Worm (Caenorhabditis elegans): ENCODE data around the gene lyst-1.

lyst-1 gene

DNA sequence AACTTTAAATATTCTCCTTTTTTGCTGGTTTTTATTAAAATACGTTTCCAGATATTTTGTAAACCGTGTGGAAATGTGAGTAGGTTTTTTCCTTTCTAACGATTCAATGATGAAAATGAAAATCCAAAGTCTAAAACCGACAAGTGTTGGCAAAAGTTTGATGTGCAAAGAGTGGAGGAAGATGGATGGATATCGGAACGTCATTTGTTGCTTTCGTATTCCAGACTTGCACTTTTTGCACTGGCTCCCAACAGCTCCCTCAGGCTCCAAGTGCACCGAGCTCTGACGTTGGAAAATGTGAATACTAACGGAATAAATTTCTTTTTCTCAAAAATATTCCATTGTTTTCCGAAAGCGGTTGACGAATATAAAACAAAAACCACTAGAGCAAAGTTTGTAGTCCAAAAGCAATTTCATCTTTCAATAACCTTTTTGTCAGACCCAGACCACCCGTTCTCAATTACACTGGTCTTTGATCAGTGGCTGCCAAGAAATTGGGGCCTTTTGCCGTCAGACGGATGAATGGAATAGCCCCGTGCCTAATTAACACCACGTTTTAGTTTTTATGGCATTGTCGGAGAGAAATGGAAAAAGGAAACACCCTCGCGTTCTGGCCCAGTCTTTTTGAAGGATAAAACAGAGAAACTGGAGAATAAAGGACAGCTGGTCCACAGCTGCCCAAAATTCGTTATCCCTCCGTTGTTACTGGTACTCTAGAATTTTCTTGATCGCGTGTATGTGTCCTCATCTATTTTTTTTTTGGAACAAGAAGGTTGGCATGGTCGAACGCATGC is 41.9 kb upstream of the lyst-1 start:
- TF ChIP-seq egl-5 (tag; optimal IDR thresholded peaks at IDR 0.05) = peak; percentile 58
- peak; percentile 43 for TF ChIP-seq lin-39 (tag; optimal IDR thresholded peaks at IDR 0.05)
- no peak for TF ChIP-seq ztf-4 (tag; optimal IDR thresholded peaks at IDR 0.05)
- no peak for TF ChIP-seq nfya-1 (tag; optimal IDR thresholded peaks at IDR 0.05; ENCODE audit: insufficient read depth)
- peak; percentile 48 for TF ChIP-seq unc-62 (GFP tag; optimal IDR thresholded peaks at IDR 0.05)

DNA sequence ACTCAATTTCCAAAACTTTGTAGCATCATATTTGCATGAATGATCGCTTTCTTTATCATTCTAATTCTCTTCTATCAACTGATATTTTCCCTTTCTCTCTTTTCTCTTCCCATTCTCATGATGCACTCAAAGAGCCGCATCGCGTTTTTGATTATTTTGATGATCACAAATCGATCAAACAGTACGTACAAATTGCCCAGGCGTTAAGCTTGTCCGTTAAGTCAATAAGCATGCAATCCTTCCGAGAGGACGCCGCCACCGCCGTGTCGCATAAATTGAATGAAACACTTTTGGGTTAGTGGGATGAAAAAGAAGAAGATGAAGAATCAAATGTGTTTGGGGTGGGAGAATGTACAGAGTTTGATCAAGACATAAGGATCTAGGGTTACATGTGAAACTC is 40.7 kb upstream of the lyst-1 start:
- no peak for TF ChIP-seq nfya-1 (tag; optimal IDR thresholded peaks at IDR 0.05; ENCODE audit: insufficient read depth)
- TF ChIP-seq nhr-23 (tag; optimal IDR thresholded peaks at IDR 0.05) = no peak
- no peak for TF ChIP-seq lsy-12 (tag; optimal IDR thresholded peaks at IDR 0.05)
- TF ChIP-seq hmg-11 (tag; optimal IDR thresholded peaks at IDR 0.05) = no peak
- peak; percentile 28 for TF ChIP-seq pqm-1 (tag; optimal IDR thresholded peaks at IDR 0.05)
- no peak for TF ChIP-seq ceh-28 (tag; optimal IDR thresholded peaks at IDR 0.05)
- TF ChIP-seq daf-12 (tag; optimal IDR thresholded peaks at IDR 0.05) = no peak
- TF ChIP-seq fkh-2 (tag; optimal IDR thresholded peaks at IDR 0.05) = no peak
- no peak for TF ChIP-seq unc-62 (GFP tag; optimal IDR thresholded peaks at IDR 0.05)
- TF ChIP-seq elt-2 (tag; optimal IDR thresholded peaks at IDR 0.05) = peak; percentile 30
- TF ChIP-seq pha-4 (tag; optimal IDR thresholded peaks at IDR 0.05) = peak; percentile 39
- no peak for TF ChIP-seq mml-1 (tag; optimal IDR thresholded peaks at IDR 0.05)
- no peak for TF ChIP-seq egl-27 (tag; optimal IDR thresholded peaks at IDR 0.05)
- TF ChIP-seq ztf-11 (tag; optimal IDR thresholded peaks at IDR 0.05) = no peak
- TF ChIP-seq egl-5 (tag; optimal IDR thresholded peaks at IDR 0.05) = no peak
- no peak for TF ChIP-seq snpc-4 (tag; optimal IDR thresholded peaks at IDR 0.05)
- TF ChIP-seq lin-15B (tag; optimal IDR thresholded peaks at IDR 0.05) = no peak
- no peak for TF ChIP-seq nhr-28 (tag; optimal IDR thresholded peaks at IDR 0.05)
- TF ChIP-seq nhr-77 (tag; optimal IDR thresholded peaks at IDR 0.05) = no peak
- no peak for TF ChIP-seq nhr-76 (tag; optimal IDR thresholded peaks at IDR 0.05)

DNA sequence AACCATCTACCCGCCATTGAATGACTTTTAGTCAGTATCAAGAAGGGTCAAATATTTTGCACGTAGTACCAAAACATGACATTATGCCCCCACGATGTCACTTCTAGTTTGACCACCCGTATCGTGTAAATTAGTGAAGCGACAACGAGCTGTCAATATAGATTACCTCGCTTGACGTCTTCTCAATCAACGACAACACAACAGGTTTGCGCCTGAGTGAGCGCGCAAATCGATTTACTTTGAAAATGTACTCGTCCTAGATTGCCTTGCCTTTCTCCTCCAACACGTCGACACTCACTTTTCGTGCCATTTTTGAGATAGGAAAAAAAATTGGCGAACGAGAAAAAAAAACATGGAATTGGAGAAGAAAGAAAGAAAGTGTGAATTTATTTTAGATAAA is 39.7 kb upstream of the lyst-1 start:
- TF ChIP-seq lin-39 (tag; optimal IDR thresholded peaks at IDR 0.05) (no peak), fkh-10 (GFP tag; optimal IDR thresholded peaks at IDR 0.05) (no peak), snpc-4 (tag; optimal IDR thresholded peaks at IDR 0.05) (no peak), daf-12 (tag; optimal IDR thresholded peaks at IDR 0.05) (no peak), elt-2 (tag; optimal IDR thresholded peaks at IDR 0.05) (no peak), ZK546.5 (tag; optimal IDR thresholded peaks at IDR 0.05) (no peak), lsy-12 (tag; optimal IDR thresholded peaks at IDR 0.05) (no peak), nhr-11 (tag; optimal IDR thresholded peaks at IDR 0.05) (no peak), pha-4 (tag; optimal IDR thresholded peaks at IDR 0.05) (no peak), unc-39 (tag; optimal IDR thresholded peaks at IDR 0.05) (no peak), elt-3 (tag; optimal IDR thresholded peaks at IDR 0.05) (no peak), lin-15B (tag; optimal IDR thresholded peaks at IDR 0.05) (no peak), ztf-4 (tag; optimal IDR thresholded peaks at IDR 0.05) (no peak), fkh-2 (tag; optimal IDR thresholded peaks at IDR 0.05) (no peak), zag-1 (tag; optimal IDR thresholded peaks at IDR 0.05) (no peak), nhr-12 (tag; optimal IDR thresholded peaks at IDR 0.05) (no peak), nhr-25 (tag; optimal IDR thresholded peaks at IDR 0.05) (peak; percentile 82), nhr-67 (tag; optimal IDR thresholded peaks at IDR 0.05) (no peak), ama-1 (optimal IDR thresholded peaks at IDR 0.05) (no peak), fos-1 (tag; optimal IDR thresholded peaks at IDR 0.05) (no peak), mml-1 (tag; optimal IDR thresholded peaks at IDR 0.05) (no peak), ceh-28 (tag; optimal IDR thresholded peaks at IDR 0.05) (peak; percentile 54), ceh-82 (tag; optimal IDR thresholded peaks at IDR 0.05) (no peak), nhr-76 (tag; optimal IDR thresholded peaks at IDR 0.05) (no peak), mdl-1 (tag; optimal IDR thresholded peaks at IDR 0.05) (no peak), tbx-2 (tag; optimal IDR thresholded peaks at IDR 0.05) (no peak), nhr-237 (tag; optimal IDR thresholded peaks at IDR 0.05) (no peak), nhr-28 (tag; optimal IDR thresholded peaks at IDR 0.05) (no peak), skn-1 (tag; optimal IDR thresholded peaks at IDR 0.05) (no peak), elt-1 (tag; optimal IDR thresholded peaks at IDR 0.05) (no peak), nfya-1 (tag; optimal IDR thresholded peaks at IDR 0.05; ENCODE audit: insufficient read depth) (peak; percentile 33), jun-1 (tag; optimal IDR thresholded peaks at IDR 0.05) (no peak), ceh-9 (tag; optimal IDR thresholded peaks at IDR 0.05) (no peak), aly-2 (tag; optimal IDR thresholded peaks at IDR 0.05) (no peak), hmg-11 (tag; optimal IDR thresholded peaks at IDR 0.05) (no peak), unc-62 (GFP tag; optimal IDR thresholded peaks at IDR 0.05) (peak; percentile 83), pqm-1 (tag; optimal IDR thresholded peaks at IDR 0.05) (no peak), nhr-23 (tag; optimal IDR thresholded peaks at IDR 0.05) (peak; percentile 45), nhr-77 (tag; optimal IDR thresholded peaks at IDR 0.05) (no peak), R02D3.7 (tag; optimal IDR thresholded peaks at IDR 0.05) (no peak), nhr-43 (tag; optimal IDR thresholded peaks at IDR 0.05; ENCODE audit: poor library complexity, severe bottlenecking) (peak; percentile 73), eor-1 (tag; optimal IDR thresholded peaks at IDR 0.05) (no peak), ztf-11 (tag; optimal IDR thresholded peaks at IDR 0.05) (no peak), ceh-16 (tag; optimal IDR thresholded peaks at IDR 0.05) (no peak), egl-27 (tag; optimal IDR thresholded peaks at IDR 0.05) (no peak)
